Fruit fly (Drosophila melanogaster) whole organism, embryonic: Measurements from ENCODE around the gene CG13694.

Experiments
- Adf1 ChIP-seq: fragments of 200-800 bp; sonication (Bioruptor generic); IDR thresholded peaks from 2 replicates; pipeline ENCODE4 v1.3.6; 2022; ENCODE audit warnings: missing biosample characterization, missing genetic modification characterization
- Antp ChIP-seq: fragments of 200-800 bp; sonication (Bioruptor generic); optimal IDR thresholded peaks from 3 replicates; lab custom pipeline; 2016; ENCODE audit warnings: missing biosample characterization, missing genetic modification characterization
- Atf-2 ChIP-seq: fragments of 200-800 bp; sonication (Bioruptor generic); optimal IDR thresholded peaks from 2 replicates; lab custom pipeline; 2016; ENCODE audit warnings: missing biosample characterization, missing genetic modification characterization
- B-H2 ChIP-seq: fragments of 200-800 bp; sonication (Bioruptor generic); optimal IDR thresholded peaks from 2 replicates; lab custom pipeline; 2018; ENCODE audit warnings: missing biosample characterization, mild to moderate bottlenecking, missing genetic modification characterization
- CG10543 ChIP-seq: fragments of 200-800 bp; sonication (Bioruptor generic); optimal IDR thresholded peaks from 3 replicates; lab custom pipeline; 2017; ENCODE audit warnings: missing biosample characterization, mild to moderate bottlenecking, missing genetic modification characterization, moderate library complexity
- CG10565 ChIP-seq: fragments of 200-800 bp; sonication (Bioruptor generic); optimal IDR thresholded peaks from 3 replicates; lab custom pipeline; 2016; ENCODE audit warnings: missing biosample characterization, mild to moderate bottlenecking, missing genetic modification characterization
- CG10959 ChIP-seq: fragments of 200-800 bp; sonication (Bioruptor generic); IDR thresholded peaks from 2 replicates; pipeline ENCODE4 v1.3.6; 2022; ENCODE audit warnings: missing biosample characterization, missing genetic modification characterization
- CG11560 ChIP-seq: fragments of 200-800 bp; sonication (Bioruptor generic); IDR thresholded peaks from 3 replicates; pipeline ENCODE4 v1.3.6; 2022; ENCODE audit warnings: missing biosample characterization, missing genetic modification characterization
- CG12104 ChIP-seq: fragments of 200-800 bp; sonication (Bioruptor generic); optimal IDR thresholded peaks from 3 replicates; lab custom pipeline; 2016; ENCODE audit warnings: missing biosample characterization, missing genetic modification characterization
- CG12391 ChIP-seq: fragments of 200-800 bp; sonication (Bioruptor generic); optimal IDR thresholded peaks from 3 replicates; lab custom pipeline; 2018; ENCODE audit warnings: missing biosample characterization, mild to moderate bottlenecking, missing genetic modification characterization, moderate library complexity
- CG13287 ChIP-seq: fragments of 200-800 bp; sonication (Bioruptor generic); IDR thresholded peaks from 2 replicates; pipeline ENCODE4 v1.3.6; 2022; ENCODE audit warnings: missing biosample characterization, missing genetic modification characterization; ENCODE audit not compliant: partially characterized antibody
- CG13296 ChIP-seq: fragments of 200-800 bp; sonication (Bioruptor generic); optimal IDR thresholded peaks from 3 replicates; lab custom pipeline; 2018; ENCODE audit warnings: missing biosample characterization, mild to moderate bottlenecking, missing genetic modification characterization
- CG14014 ChIP-seq: fragments of 200-800 bp; sonication (Bioruptor generic); IDR thresholded peaks from 2 replicates; pipeline ENCODE4 v1.3.6; 2022; ENCODE audit warnings: missing biosample characterization, missing genetic modification characterization
- CG14965 ChIP-seq: fragments of 200-800 bp; sonication (Bioruptor generic); optimal IDR thresholded peaks from 2 replicates; lab custom pipeline; 2016; ENCODE audit warnings: missing biosample characterization, missing genetic modification characterization, borderline replicate concordance
- CG1603 ChIP-seq: fragments of 200-800 bp; sonication (Bioruptor generic); optimal IDR thresholded peaks from 2 replicates; lab custom pipeline; 2019; ENCODE audit warnings: missing biosample characterization, mild to moderate bottlenecking, missing genetic modification characterization, moderate library complexity
- CG17359 ChIP-seq: fragments of 200-800 bp; sonication (Bioruptor generic); optimal IDR thresholded peaks from 3 replicates; lab custom pipeline; 2018; ENCODE audit warnings: missing biosample characterization, mild to moderate bottlenecking, missing genetic modification characterization, moderate library complexity
- CG30403 ChIP-seq: fragments of 200-800 bp; sonication (Bioruptor generic); optimal IDR thresholded peaks from 3 replicates; lab custom pipeline; 2016; ENCODE audit warnings: missing biosample characterization, missing genetic modification characterization
- CG3407 ChIP-seq: fragments of 200-800 bp; sonication (Bioruptor generic); optimal IDR thresholded peaks from 2 replicates; lab custom pipeline; 2018; ENCODE audit warnings: missing biosample characterization, mild to moderate bottlenecking, missing genetic modification characterization
- CG4820 ChIP-seq: fragments of 200-800 bp; sonication (Bioruptor generic); optimal IDR thresholded peaks from 3 replicates; lab custom pipeline; 2016; ENCODE audit warnings: missing biosample characterization, missing genetic modification characterization
- CG7928 ChIP-seq: fragments of 200-800 bp; sonication (Bioruptor generic); optimal IDR thresholded peaks from 2 replicates; lab custom pipeline; 2017; ENCODE audit warnings: missing biosample characterization, mild to moderate bottlenecking, missing genetic modification characterization
- CG8281 ChIP-seq: fragments of 200-800 bp; sonication (Bioruptor generic); optimal IDR thresholded peaks from 2 replicates; lab custom pipeline; 2018; ENCODE audit warnings: missing biosample characterization, mild to moderate bottlenecking, missing genetic modification characterization, moderate library complexity
- Dip2 ChIP-seq: fragments of 200-800 bp; sonication (Bioruptor generic); IDR thresholded peaks from 2 replicates; pipeline ENCODE4 v1.3.6; 2022; ENCODE audit warnings: missing biosample characterization, missing genetic modification characterization
- Ets65A ChIP-seq: fragments of 200-800 bp; sonication (Bioruptor generic); peaks from one replicate; lab custom pipeline; 2016; ENCODE audit warnings: missing biosample characterization, missing genetic modification characterization
- Hey ChIP-seq: fragments of 200-800 bp; sonication (Bioruptor generic); optimal IDR thresholded peaks from 3 replicates; lab custom pipeline; 2018; ENCODE audit warnings: missing biosample characterization, mild to moderate bottlenecking, missing genetic modification characterization
- Med ChIP-seq: fragments of 200-800 bp; sonication (Bioruptor generic); peaks from one replicate; lab custom pipeline; 2016; ENCODE audit warnings: missing biosample characterization, missing genetic modification characterization, mild to moderate bottlenecking, inconsistent platforms, moderate library complexity
- Mes4 ChIP-seq: fragments of 200-800 bp; sonication (Bioruptor generic); optimal IDR thresholded peaks from 2 replicates; lab custom pipeline; 2016; ENCODE audit warnings: missing biosample characterization, missing genetic modification characterization
- Myb ChIP-seq: fragments of 200-800 bp; sonication (Bioruptor generic); optimal IDR thresholded peaks from 2 replicates; lab custom pipeline; 2016; ENCODE audit warnings: missing biosample characterization, missing genetic modification characterization
- NC2β ChIP-seq: fragments of 200-800 bp; sonication (Bioruptor generic); optimal IDR thresholded peaks from 2 replicates; lab custom pipeline; 2016; ENCODE audit warnings: missing biosample characterization, missing genetic modification characterization
- YL-1 ChIP-seq: fragments of 200-800 bp; sonication (Bioruptor generic); optimal IDR thresholded peaks from 3 replicates; lab custom pipeline; 2017; ENCODE audit warnings: missing biosample characterization, mild to moderate bottlenecking, missing genetic modification characterization
- bbx ChIP-seq: fragments of 200-800 bp; sonication (Bioruptor generic); IDR thresholded peaks from 2 replicates; pipeline ENCODE4 v1.3.6; 2022; ENCODE audit warnings: missing biosample characterization, missing genetic modification characterization; ENCODE audit not compliant: partially characterized antibody
- cad ChIP-seq: fragments of >200 bp; optimal IDR thresholded peaks from 2 replicates; lab custom pipeline; 2017; ENCODE audit warnings: missing biosample characterization, missing genetic modification characterization
- cg ChIP-seq: fragments of 200-800 bp; sonication (Bioruptor generic); optimal IDR thresholded peaks from 3 replicates; lab custom pipeline; 2019; ENCODE audit warnings: missing biosample characterization, mild to moderate bottlenecking, missing genetic modification characterization, moderate library complexity
- chm ChIP-seq: fragments of 200-800 bp; sonication (Bioruptor generic); IDR thresholded peaks from 2 replicates; pipeline ENCODE4 v1.3.6; 2022; ENCODE audit warnings: missing biosample characterization, missing genetic modification characterization
- ci ChIP-seq: fragments of 200-800 bp; sonication (Bioruptor generic); IDR thresholded peaks from 3 replicates; pipeline ENCODE4 v1.3.6; 2022; ENCODE audit warnings: missing biosample characterization, missing genetic modification characterization
- dimm ChIP-seq: fragments of 200-800 bp; sonication (Bioruptor generic); IDR thresholded peaks from 2 replicates; pipeline ENCODE4 v1.3.6; 2022; ENCODE audit warnings: missing biosample characterization, missing genetic modification characterization
- disco-r ChIP-seq: fragments of 200-800 bp; sonication (Bioruptor generic); optimal IDR thresholded peaks from 2 replicates; lab custom pipeline; 2016; ENCODE audit warnings: missing biosample characterization, missing genetic modification characterization
- eve ChIP-seq, 2 experiments: fragments of >200 bp; optimal IDR thresholded peaks; 2 replicates each; lab custom pipeline; 2017; ENCODE audit warnings: missing biosample characterization in 2 of 2, missing genetic modification characterization in 2 of 2
- fru ChIP-seq: fragments of >200 bp; optimal IDR thresholded peaks from 2 replicates; lab custom pipeline; 2017
- lola ChIP-seq, 3 experiments: fragments of >200 bp in 2 of 3; fragments of 200-800 bp in 1 of 3; sonication (Bioruptor generic) in 1 of 3; optimal IDR thresholded peaks; 2 replicates each; lab custom pipeline; 2017 to 2019; ENCODE audit warnings: missing biosample characterization in 3 of 3, missing genetic modification characterization in 3 of 3, mild to moderate bottlenecking in 1 of 3, moderate library complexity in 1 of 3
- maf-S ChIP-seq: fragments of 200-800 bp; sonication (Bioruptor generic); optimal IDR thresholded peaks from 2 replicates; lab custom pipeline; 2016; ENCODE audit warnings: missing biosample characterization, missing genetic modification characterization
- pan ChIP-seq, 4 experiments: fragments of >200 bp in 3 of 4; fragments of 200-800 bp in 1 of 4; sonication (Bioruptor generic) in 1 of 4; optimal IDR thresholded peaks in 3 of 4; IDR thresholded peaks in 1 of 4; 2 replicates each; pipeline versions ENCODE4 v1.3.6 to Lab custom; 2017 to 2022; ENCODE audit warnings: missing biosample characterization in 2 of 4, missing genetic modification characterization in 2 of 4, mixed read lengths in 1 of 4
- ranshi ChIP-seq: fragments of 200-800 bp; sonication (Bioruptor generic); IDR thresholded peaks from 2 replicates; pipeline ENCODE4 v1.3.6; 2022; ENCODE audit warnings: missing biosample characterization, missing genetic modification characterization
- sug ChIP-seq: fragments of 200-800 bp; optimal IDR thresholded peaks from 2 replicates; lab custom pipeline; 2019; ENCODE audit warnings: missing biosample characterization, mild to moderate bottlenecking, missing genetic modification characterization, moderate library complexity
- trem ChIP-seq: fragments of 200-800 bp; optimal IDR thresholded peaks from 3 replicates; lab custom pipeline; 2019; ENCODE audit warnings: missing biosample characterization, mild to moderate bottlenecking, missing genetic modification characterization, moderate library complexity
- wor ChIP-seq: fragments of 200-800 bp; sonication (Bioruptor generic); IDR thresholded peaks from 2 replicates; pipeline ENCODE4 v1.3.6; 2022; ENCODE audit warnings: missing biosample characterization, missing genetic modification characterization

Gene CG13694

DNA sequence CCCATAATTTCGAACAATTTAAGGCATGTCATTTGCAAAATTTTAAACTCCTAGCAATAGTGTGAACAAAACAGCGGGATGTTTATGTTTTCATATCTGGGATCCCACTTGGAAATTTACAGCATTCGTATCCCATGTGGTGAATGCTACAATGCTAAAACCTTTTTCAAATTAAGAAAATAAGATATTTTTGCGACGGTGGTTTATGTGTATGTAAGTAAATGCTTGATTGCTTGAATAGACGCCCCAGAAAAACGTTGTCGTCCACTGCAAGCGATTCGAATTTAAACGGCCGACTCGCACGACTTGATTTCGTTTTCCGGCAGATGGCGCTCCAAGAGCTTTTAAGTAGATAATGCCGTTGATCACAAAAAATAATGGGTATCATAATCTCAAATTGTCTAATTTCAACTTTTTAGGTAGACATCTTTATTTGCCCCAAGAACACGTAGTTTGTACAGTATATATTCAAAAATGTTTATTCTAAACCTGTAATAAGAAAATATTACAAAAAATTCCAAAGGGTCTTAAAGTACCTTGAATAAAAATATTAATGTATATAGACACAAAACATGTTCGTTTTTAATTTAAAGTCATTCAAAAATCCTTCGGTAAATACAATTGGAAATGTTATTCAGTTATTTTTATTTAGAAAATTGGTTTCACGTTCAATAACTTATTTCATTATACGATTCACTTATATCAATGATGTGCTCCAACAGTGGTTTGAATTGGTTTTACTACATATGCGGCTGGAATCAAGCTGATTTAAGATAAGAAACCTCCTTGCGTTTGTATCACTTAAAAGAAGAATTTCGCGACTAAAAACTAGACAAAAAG, 6.1 kb upstream of the CG13694 start (continued):
- no peak for TF ChIP-seq CG1603 (tag; lab: Kevin White, UChicago)
- TF ChIP-seq CG17359, result no peak
- no peak for TF ChIP-seq chm (GFP tag; lab: Robert Waterston, UW)
- no peak for TF ChIP-seq Adf1 (GFP tag; lab: Robert Waterston, UW)
- TF ChIP-seq ranshi (GFP tag; lab: Robert Waterston, UW), result 0 out of 2 replicates have a peak, but pooled peaks have one; percentile 9
- no peak for TF ChIP-seq YL-1 (GFP tag; lab: Kevin White, UChicago)
- TF ChIP-seq CG12391, result no peak
- TF ChIP-seq CG8281 (tag; lab: Kevin White, UChicago), result no peak
- TF ChIP-seq fru (lab: Kevin White, UChicago), result no peak
- TF ChIP-seq dimm (GFP tag; lab: Robert Waterston, UW), result no peak
- no peak for TF ChIP-seq Dip2 (GFP tag; lab: Robert Waterston, UW)
- TF ChIP-seq pan (optimal IDR thresholded peaks at IDR 0.05; lab: Kevin White, UChicago), result no peak
- no peak for TF ChIP-seq pan (GFP tag; optimal IDR thresholded peaks at IDR 0.05 in 1 of 2, IDR thresholded peaks at IDR 0.05 in 1 of 2)
- no peak for TF ChIP-seq CG4820 (GFP tag; lab: Kevin White, UChicago)
- peak; percentile 50 for TF ChIP-seq Ets65A (GFP tag; lab: Kevin White, UChicago)
- no peak for TF ChIP-seq trem (tag; lab: Kevin White, UChicago)
- no peak for TF ChIP-seq CG13296 (GFP tag; lab: Kevin White, UChicago)
- TF ChIP-seq CG12104 (GFP tag; lab: Kevin White, UChicago), result no peak
- TF ChIP-seq CG14965 (GFP tag; lab: Kevin White, UChicago), result no peak
- no peak for TF ChIP-seq Hey (tag; lab: Kevin White, UChicago)
- TF ChIP-seq CG11560 (tag; lab: Robert Waterston, UW), result no peak
- no peak for TF ChIP-seq CG13287
- TF ChIP-seq CG7928 (GFP tag; lab: Kevin White, UChicago), result no peak
- no peak for TF ChIP-seq cad
- TF ChIP-seq CG3407, result no peak
- no peak for TF ChIP-seq CG10543 (GFP tag; lab: Kevin White, UChicago)
- peak; percentile 68 for TF ChIP-seq Med
- TF ChIP-seq Myb, result peak; percentile 96
- no peak for TF ChIP-seq wor (GFP tag; lab: Robert Waterston, UW)
- TF ChIP-seq CG14014 (GFP tag; lab: Robert Waterston, UW), result no peak
- TF ChIP-seq Atf-2 (GFP tag; lab: Kevin White, UChicago), result no peak
- TF ChIP-seq B-H2 (GFP tag; lab: Kevin White, UChicago), result no peak
- TF ChIP-seq maf-S, result no peak
- TF ChIP-seq sug, result no peak
- TF ChIP-seq lola (GFP tag; optimal IDR thresholded peaks at IDR 0.05; lab: Kevin White, UChicago), result no peak
- 0 out of 3 replicates have a peak, but pooled peaks have one; percentile 6 for TF ChIP-seq ci (GFP tag; lab: Robert Waterston, UW)
- TF ChIP-seq NC2β (GFP tag; lab: Kevin White, UChicago), result no peak
- TF ChIP-seq CG10959 (GFP tag; lab: Robert Waterston, UW), result no peak
- no peak for TF ChIP-seq cg (GFP tag; lab: Kevin White, UChicago)
- peak; percentile 15; the same call in 1 of the 2 replicates for TF ChIP-seq bbx
- no peak for TF ChIP-seq CG10565 (GFP tag; lab: Kevin White, UChicago)
- TF ChIP-seq CG30403 (GFP tag; lab: Kevin White, UChicago), result no peak
- no peak for TF ChIP-seq Mes4
- TF ChIP-seq eve (GFP tag; optimal IDR thresholded peaks at IDR 0.05; lab: Kevin White, UChicago), result peak in 1 of 2 experiments; percentile 55
- no peak for TF ChIP-seq disco-r (GFP tag; lab: Kevin White, UChicago)
- TF ChIP-seq Antp (GFP tag; lab: Kevin White, UChicago), result no peak
